Worm (Caenorhabditis elegans) whole organism, young adult: ENCODE data around the gene C30F2.4.

Experiments used
- F22D6.2 ChIP-seq: sonication (generic microtip); optimal IDR thresholded peaks from 2 replicates; lab custom pipeline; 2016; ENCODE audit warnings: mild to moderate bottlenecking, missing genetic modification characterization, missing compliant biosample characterization
- T07F8.4 ChIP-seq: sonication (generic microtip); optimal IDR thresholded peaks from 2 replicates; lab custom pipeline; 2016; ENCODE audit warnings: mild to moderate bottlenecking, missing genetic modification characterization, moderate library complexity, missing compliant biosample characterization
- Y53F4B.3 ChIP-seq: fragments of 200-800 bp; sonication (Bioruptor generic); IDR thresholded peaks from 2 replicates; pipeline ENCODE4 v1.3.6; 2022; ENCODE audit warnings: missing genetic modification reagents, missing genetic modification characterization, missing compliant biosample characterization
- ama-1 ChIP-seq, 3 experiments: fragments of 150-350 bp in 1 of 3; sonication (generic microtip) in 2 of 3; optimal IDR thresholded peaks; 2 replicates each; lab custom pipeline; 2014 to 2018; ENCODE audit warnings: missing biosample characterization in 2 of 3, missing genetic modification characterization in 2 of 3, missing genetic modification reagents in 2 of 3
- atf-7 ChIP-seq: sonication (generic microtip); optimal IDR thresholded peaks from 2 replicates; lab custom pipeline; 2017; ENCODE audit warnings: mild to moderate bottlenecking, missing genetic modification characterization, missing compliant biosample characterization
- ceh-27 ChIP-seq: fragments of 200-800 bp; sonication (Bioruptor generic); optimal IDR thresholded peaks from 2 replicates; lab custom pipeline; 2018; ENCODE audit warnings: mild to moderate bottlenecking, missing genetic modification characterization, moderate library complexity, missing compliant biosample characterization
- chd-7 ChIP-seq: sonication (generic microtip); optimal IDR thresholded peaks from 2 replicates; lab custom pipeline; 2016; ENCODE audit warnings: mild to moderate bottlenecking, missing genetic modification characterization, moderate library complexity, missing compliant biosample characterization
- ets-4 ChIP-seq: fragments of 200-800 bp; sonication (Bioruptor generic); optimal IDR thresholded peaks from 2 replicates; lab custom pipeline; 2018; ENCODE audit warnings: mild to moderate bottlenecking, missing genetic modification characterization, missing compliant biosample characterization
- lir-1 ChIP-seq: fragments of 200-800 bp; sonication (Bioruptor generic); conservative IDR thresholded peaks from 2 replicates; pipeline ENCODE4 v1.3.6; 2022; ENCODE audit warnings: missing genetic modification reagents, missing genetic modification characterization, missing compliant biosample characterization
- nfya-1 ChIP-seq: sonication (generic microtip); optimal IDR thresholded peaks from 2 replicates; lab custom pipeline; 2017; ENCODE audit warnings: antibody characterized with exemption, missing compliant biosample characterization, missing genetic modification characterization, borderline replicate concordance; ENCODE audit not compliant: insufficient read depth
- pha-4 ChIP-seq: fragments of 150-350 bp; sonication (generic microtip); optimal IDR thresholded peaks from 2 replicates; lab custom pipeline; 2014; ENCODE audit warnings: missing biosample characterization, missing genetic modification reagents, missing genetic modification characterization
- ztf-26 ChIP-seq: sonication (generic microtip); optimal IDR thresholded peaks from 2 replicates; lab custom pipeline; 2017; ENCODE audit warnings: missing genetic modification characterization, missing compliant biosample characterization

DNA sequence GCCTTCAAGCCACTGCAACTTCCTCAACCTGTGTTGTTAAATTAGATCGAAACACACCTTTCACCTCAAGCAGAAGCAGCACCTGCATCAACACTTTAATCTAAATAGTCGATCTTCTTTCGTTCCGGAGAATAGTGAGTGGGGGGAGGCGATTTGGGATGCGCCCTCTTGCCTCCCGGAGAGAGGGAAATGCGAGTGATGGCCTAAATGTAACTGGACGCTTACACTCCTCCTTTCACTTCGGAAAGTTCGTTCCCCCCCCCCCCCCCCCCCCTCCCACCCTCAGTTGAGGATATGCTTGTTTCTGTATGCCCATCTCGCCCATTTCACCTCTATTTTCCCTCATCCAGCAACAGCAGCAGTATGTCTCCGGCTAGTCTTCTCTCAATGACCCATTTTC lies 47.4 kb downstream of the C30F2.4 start:
- no peak for TF ChIP-seq atf-7 (tag; lab: Kevin White, UChicago)
- TF ChIP-seq lir-1 (GFP tag; lab: Robert Waterston, UW), result no peak
- TF ChIP-seq ceh-27 (GFP tag; lab: Kevin White, UChicago), result no peak
- TF ChIP-seq chd-7 (tag; lab: Kevin White, UChicago), result no peak
- no peak for TF ChIP-seq Y53F4B.3 (GFP tag; lab: Robert Waterston, UW)
- no peak for TF ChIP-seq nfya-1 (tag; lab: Kevin White, UChicago)
- no peak for TF ChIP-seq pha-4 (tag; lab: Kevin White, UChicago)
- TF ChIP-seq ztf-26 (tag; lab: Kevin White, UChicago), result no peak
- no peak for TF ChIP-seq ets-4 (GFP tag; lab: Kevin White, UChicago)
- no peak for TF ChIP-seq ama-1 (optimal IDR thresholded peaks at IDR 0.05; lab: Kevin White, UChicago)
- TF ChIP-seq ama-1 (GFP tag; optimal IDR thresholded peaks at IDR 0.05; lab: Kevin White, UChicago), result no peak
- TF ChIP-seq T07F8.4, result no peak
- TF ChIP-seq F22D6.2, result no peak
